Fruit fly (Drosophila melanogaster) whole organism, embryonic: ENCODE measurements around the gene CG13386.

Experiments
- B-H2 ChIP-seq: fragments of 200-800 bp; sonication (Bioruptor generic); optimal IDR thresholded peaks from 2 replicates; lab custom pipeline; 2018; ENCODE audit warnings: missing biosample characterization, mild to moderate bottlenecking, missing genetic modification characterization
- CG10147 ChIP-seq: fragments of 200-800 bp; sonication (Bioruptor generic); optimal IDR thresholded peaks from 2 replicates; lab custom pipeline; 2019; ENCODE audit warnings: missing biosample characterization, mild to moderate bottlenecking, missing genetic modification characterization, moderate library complexity
- CG10209 ChIP-seq: fragments of 200-800 bp; sonication (Bioruptor generic); optimal IDR thresholded peaks from 3 replicates; lab custom pipeline; 2017; ENCODE audit warnings: missing biosample characterization, mild to moderate bottlenecking, missing genetic modification characterization, missing genetic modification reagents
- CG10366 ChIP-seq: fragments of 200-800 bp; sonication (Bioruptor generic); IDR thresholded peaks from 2 replicates; pipeline ENCODE4 v1.3.6; 2022; ENCODE audit warnings: missing biosample characterization, missing genetic modification characterization
- CG10654 ChIP-seq: fragments of 200-800 bp; sonication (Bioruptor generic); optimal IDR thresholded peaks from 2 replicates; lab custom pipeline; 2016; ENCODE audit warnings: missing biosample characterization, missing genetic modification characterization
- CG12071 ChIP-seq: fragments of 200-800 bp; sonication (Bioruptor generic); optimal IDR thresholded peaks from 3 replicates; lab custom pipeline; 2018; ENCODE audit warnings: missing biosample characterization, mild to moderate bottlenecking, missing genetic modification characterization
- CG12236 ChIP-seq: fragments of 200-800 bp; sonication (Bioruptor generic); optimal IDR thresholded peaks from 2 replicates; lab custom pipeline; 2016; ENCODE audit warnings: missing biosample characterization, missing genetic modification characterization
- CG13894 ChIP-seq: fragments of 200-800 bp; sonication (Bioruptor generic); optimal IDR thresholded peaks from 3 replicates; lab custom pipeline; 2018; ENCODE audit warnings: missing biosample characterization, mild to moderate bottlenecking, missing genetic modification characterization, moderate library complexity
- CG14965 ChIP-seq: fragments of 200-800 bp; sonication (Bioruptor generic); optimal IDR thresholded peaks from 2 replicates; lab custom pipeline; 2016; ENCODE audit warnings: missing biosample characterization, missing genetic modification characterization, borderline replicate concordance
- CG15601 ChIP-seq: fragments of 200-800 bp; sonication (Bioruptor generic); optimal IDR thresholded peaks from 3 replicates; lab custom pipeline; 2019; ENCODE audit warnings: missing biosample characterization, mild to moderate bottlenecking, missing genetic modification characterization, moderate library complexity
- CG17361 ChIP-seq: fragments of 200-800 bp; sonication (Bioruptor generic); IDR thresholded peaks from 3 replicates; pipeline ENCODE4 v1.3.6; 2022; ENCODE audit warnings: missing biosample characterization, missing genetic modification characterization
- CG31388 ChIP-seq: fragments of 200-800 bp; sonication (Bioruptor generic); optimal IDR thresholded peaks from 2 replicates; lab custom pipeline; 2016; ENCODE audit warnings: missing biosample characterization, missing genetic modification characterization
- CG3281 ChIP-seq: fragments of 200-800 bp; sonication (Bioruptor generic); optimal IDR thresholded peaks from 3 replicates; lab custom pipeline; 2017; ENCODE audit warnings: missing biosample characterization, mild to moderate bottlenecking, missing genetic modification characterization
- CG34376 ChIP-seq: fragments of 200-800 bp; sonication (Bioruptor generic); optimal IDR thresholded peaks from 2 replicates; lab custom pipeline; 2018; ENCODE audit warnings: missing biosample characterization, mild to moderate bottlenecking, missing genetic modification characterization
- CG3995 ChIP-seq: fragments of 200-800 bp; sonication (Bioruptor generic); optimal IDR thresholded peaks from 3 replicates; lab custom pipeline; 2016; ENCODE audit warnings: missing biosample characterization, missing genetic modification characterization
- CG4404 ChIP-seq: fragments of 200-800 bp; sonication (Bioruptor generic); IDR thresholded peaks from 2 replicates; pipeline ENCODE4 v1.3.6; 2022; ENCODE audit warnings: missing biosample characterization, missing genetic modification characterization
- CG6791 ChIP-seq: fragments of 200-800 bp; sonication (Bioruptor generic); IDR thresholded peaks from 3 replicates; pipeline ENCODE4 v1.3.6; 2022; ENCODE audit warnings: missing biosample characterization, missing genetic modification characterization; ENCODE audit not compliant: partially characterized antibody
- CG8924 ChIP-seq: fragments of 200-800 bp; optimal IDR thresholded peaks from 3 replicates; lab custom pipeline; 2019; ENCODE audit warnings: missing biosample characterization, mild to moderate bottlenecking, missing genetic modification characterization, moderate library complexity
- ERR ChIP-seq: fragments of 200-800 bp; sonication (Bioruptor generic); optimal IDR thresholded peaks from 2 replicates; lab custom pipeline; 2016; ENCODE audit warnings: missing biosample characterization, missing genetic modification characterization
- Elba2 ChIP-seq: fragments of 200-800 bp; sonication (Bioruptor generic); optimal IDR thresholded peaks from 3 replicates; lab custom pipeline; 2016; ENCODE audit warnings: missing biosample characterization, missing genetic modification characterization
- Fer2 ChIP-seq: fragments of 200-800 bp; sonication (Bioruptor generic); optimal IDR thresholded peaks from 2 replicates; lab custom pipeline; 2018; ENCODE audit warnings: missing biosample characterization, mild to moderate bottlenecking, missing genetic modification characterization, moderate library complexity
- Gsc ChIP-seq: fragments of 200-800 bp; sonication (Bioruptor generic); IDR thresholded peaks from 2 replicates; pipeline ENCODE4 v1.3.6; 2022; ENCODE audit warnings: missing biosample characterization, missing genetic modification characterization
- HHEX ChIP-seq: fragments of 200-800 bp; sonication (Bioruptor generic); optimal IDR thresholded peaks from 3 replicates; lab custom pipeline; 2017; ENCODE audit warnings: missing biosample characterization, mild to moderate bottlenecking, missing genetic modification characterization, missing genetic modification reagents
- HmgD ChIP-seq: fragments of 200-800 bp; sonication (Bioruptor generic); optimal IDR thresholded peaks from 3 replicates; lab custom pipeline; 2016; ENCODE audit warnings: missing biosample characterization, missing genetic modification characterization
- Hr39 ChIP-seq: fragments of >200 bp; optimal IDR thresholded peaks from 2 replicates; lab custom pipeline; 2017
- NC2β ChIP-seq: fragments of 200-800 bp; sonication (Bioruptor generic); optimal IDR thresholded peaks from 2 replicates; lab custom pipeline; 2016; ENCODE audit warnings: missing biosample characterization, missing genetic modification characterization
- abd-A ChIP-seq: fragments of 200-800 bp; sonication (Bioruptor generic); optimal IDR thresholded peaks from 3 replicates; lab custom pipeline; 2019; ENCODE audit warnings: missing biosample characterization, mild to moderate bottlenecking, missing genetic modification characterization, moderate library complexity
- aop ChIP-seq: fragments of 200-800 bp; sonication (Bioruptor generic); IDR thresholded peaks from 2 replicates; pipeline ENCODE4 v1.3.6; 2022; ENCODE audit warnings: missing biosample characterization, missing genetic modification characterization
- chm ChIP-seq: fragments of 200-800 bp; sonication (Bioruptor generic); IDR thresholded peaks from 2 replicates; pipeline ENCODE4 v1.3.6; 2022; ENCODE audit warnings: missing biosample characterization, missing genetic modification characterization
- da ChIP-seq: fragments of 200-800 bp; sonication (Bioruptor generic); optimal IDR thresholded peaks from 2 replicates; lab custom pipeline; 2016; ENCODE audit warnings: missing biosample characterization, missing genetic modification characterization
- ewg ChIP-seq: fragments of 200-800 bp; sonication (Bioruptor generic); optimal IDR thresholded peaks from 3 replicates; lab custom pipeline; 2017; ENCODE audit warnings: mild to moderate bottlenecking, missing biosample characterization, missing genetic modification reagents, missing genetic modification characterization
- fd3F ChIP-seq: fragments of 200-800 bp; sonication (Bioruptor generic); optimal IDR thresholded peaks from 2 replicates; lab custom pipeline; 2018; ENCODE audit warnings: missing biosample characterization, mild to moderate bottlenecking, missing genetic modification characterization, moderate library complexity
- fd64A ChIP-seq: fragments of 200-800 bp; sonication (Bioruptor generic); optimal IDR thresholded peaks from 3 replicates; lab custom pipeline; 2018; ENCODE audit warnings: missing biosample characterization, mild to moderate bottlenecking, missing genetic modification characterization
- klu ChIP-seq: fragments of 200-800 bp; sonication (Bioruptor generic); IDR thresholded peaks from 2 replicates; pipeline ENCODE4 v1.3.6; 2022; ENCODE audit warnings: missing biosample characterization, missing genetic modification characterization
- lola ChIP-seq, 3 experiments: fragments of >200 bp in 2 of 3; fragments of 200-800 bp in 1 of 3; sonication (Bioruptor generic) in 1 of 3; optimal IDR thresholded peaks; 2 replicates each; lab custom pipeline; 2017 to 2019; ENCODE audit warnings: missing biosample characterization in 3 of 3, missing genetic modification characterization in 3 of 3, mild to moderate bottlenecking in 1 of 3, moderate library complexity in 1 of 3
- oc ChIP-seq: fragments of 200-800 bp; sonication (Bioruptor generic); optimal IDR thresholded peaks from 2 replicates; lab custom pipeline; 2018; ENCODE audit warnings: missing biosample characterization, mild to moderate bottlenecking, missing genetic modification characterization, moderate library complexity
- otp ChIP-seq: fragments of 200-800 bp; sonication (Bioruptor generic); IDR thresholded peaks from 3 replicates; pipeline ENCODE4, ENCODE4 v1.3.6; 2022; ENCODE audit warnings: missing biosample characterization, missing genetic modification characterization
- pnt ChIP-seq: fragments of 200-800 bp; sonication (Bioruptor generic); optimal IDR thresholded peaks from 3 replicates; lab custom pipeline; 2016; ENCODE audit warnings: missing biosample characterization, missing genetic modification characterization
- psq ChIP-seq: fragments of 200-800 bp; sonication (Bioruptor generic); optimal IDR thresholded peaks from 2 replicates; lab custom pipeline; 2017; ENCODE audit warnings: missing biosample characterization, missing genetic modification characterization
- slbo ChIP-seq: fragments of 200-800 bp; sonication (Bioruptor generic); IDR thresholded peaks from 2 replicates; pipeline ENCODE4 v1.3.6; 2022; ENCODE audit warnings: missing biosample characterization, missing genetic modification characterization
- slp2 ChIP-seq: fragments of 200-800 bp; sonication (Bioruptor generic); optimal IDR thresholded peaks from 2 replicates; lab custom pipeline; 2016; ENCODE audit warnings: missing biosample characterization, missing genetic modification characterization
- stwl ChIP-seq: fragments of 200-800 bp; sonication (Bioruptor generic); optimal IDR thresholded peaks from 3 replicates; lab custom pipeline; 2018; ENCODE audit warnings: missing biosample characterization, mild to moderate bottlenecking, missing genetic modification characterization, moderate library complexity
- tgo ChIP-seq: fragments of 200-800 bp; sonication (Bioruptor generic); IDR thresholded peaks from 3 replicates; pipeline ENCODE4 v1.3.6; 2022; ENCODE audit warnings: missing biosample characterization, missing genetic modification characterization
- tio ChIP-seq: fragments of 200-800 bp; sonication (Bioruptor generic); optimal IDR thresholded peaks from 2 replicates; lab custom pipeline; 2017; ENCODE audit warnings: missing biosample characterization, missing genetic modification characterization, inconsistent platforms
- tll ChIP-seq, 2 experiments: fragments of 200-800 bp in 1 of 2; fragments of >200 bp in 1 of 2; sonication (Bioruptor generic) in 1 of 2; optimal IDR thresholded peaks; 2 replicates each; lab custom pipeline; 2017 to 2019; ENCODE audit warnings: missing biosample characterization in 2 of 2, missing genetic modification characterization in 2 of 2, mild to moderate bottlenecking in 1 of 2, moderate library complexity in 1 of 2
- tna ChIP-seq: fragments of 200-800 bp; sonication (Bioruptor generic); IDR thresholded peaks from 2 replicates; pipeline ENCODE4 v1.3.6; 2022; ENCODE audit warnings: missing biosample characterization, missing genetic modification characterization; ENCODE audit not compliant: partially characterized antibody
- unpg ChIP-seq: fragments of 200-800 bp; sonication (Bioruptor generic); optimal IDR thresholded peaks from 3 replicates; lab custom pipeline; 2018; ENCODE audit warnings: missing biosample characterization, mild to moderate bottlenecking, missing genetic modification characterization, moderate library complexity
- vfl ChIP-seq: fragments of 200-800 bp; sonication (Bioruptor generic); optimal IDR thresholded peaks from 2 replicates; lab custom pipeline; 2016; ENCODE audit warnings: missing biosample characterization, missing genetic modification characterization
- zen ChIP-seq: fragments of 200-800 bp; sonication (Bioruptor generic); optimal IDR thresholded peaks from 3 replicates; lab custom pipeline; 2018; ENCODE audit warnings: missing biosample characterization, mild to moderate bottlenecking, missing genetic modification characterization, moderate library complexity
- zfh1 ChIP-seq: fragments of 200-800 bp; sonication (Bioruptor generic); IDR thresholded peaks from 3 replicates; pipeline ENCODE4 v1.3.6; 2022; ENCODE audit warnings: missing biosample characterization, missing genetic modification characterization

The CG13386 gene

dm6 chr2L:8384108-8384601 lies 14.7 kb upstream of the CG13386 start, which contains the start of the genes Dad1 and CG13384 (continued):
- TF ChIP-seq HmgD, result peak; percentile 0
- TF ChIP-seq aop (GFP tag; lab: Robert Waterston, UW), result no peak
- TF ChIP-seq CG31388 (GFP tag; lab: Kevin White, UChicago), result peak; percentile 78
- TF ChIP-seq slp2 (GFP tag; lab: Kevin White, UChicago), result no peak
- TF ChIP-seq abd-A (tag; lab: Kevin White, UChicago), result no peak
- TF ChIP-seq chm, result peak; percentile 70; the same call in 1 of the 2 replicates
- no peak for TF ChIP-seq da (GFP tag; lab: Kevin White, UChicago)
- peak; percentile 88 for TF ChIP-seq tio (GFP tag; lab: Kevin White, UChicago)
- peak; percentile 98 for TF ChIP-seq CG17361
- TF ChIP-seq CG6791 (GFP tag; lab: Robert Waterston, UW), result no peak; the same call in 2 of the 3 replicates
- TF ChIP-seq CG10209 (GFP tag; lab: Kevin White, UChicago), result peak; percentile 92
- peak; percentile 94 for TF ChIP-seq CG10147 (GFP tag; lab: Kevin White, UChicago)
- TF ChIP-seq tll (GFP tag; optimal IDR thresholded peaks at IDR 0.05; lab: Kevin White, UChicago), result peak in 1 of 2 experiments; percentile 50
- peak; percentile 94 for TF ChIP-seq tgo (GFP tag; lab: Robert Waterston, UW)
- TF ChIP-seq oc (tag; lab: Kevin White, UChicago), result peak; percentile 91
- TF ChIP-seq CG14965, result no peak
- TF ChIP-seq Fer2 (tag; lab: Kevin White, UChicago), result peak; percentile 94
- TF ChIP-seq vfl (GFP tag; lab: Kevin White, UChicago), result peak; percentile 61
- peak; percentile 43 for TF ChIP-seq CG3995 (GFP tag; lab: Kevin White, UChicago)
- TF ChIP-seq klu (GFP tag; lab: Robert Waterston, UW), result peak; percentile 89
- peak; percentile 84 for TF ChIP-seq psq
- TF ChIP-seq NC2β (GFP tag; lab: Kevin White, UChicago), result peak; percentile 28
- peak; percentile 96 for TF ChIP-seq slbo (GFP tag; lab: Robert Waterston, UW)
- TF ChIP-seq CG4404 (GFP tag; lab: Robert Waterston, UW), result peak; percentile 91
- peak; percentile 97 for TF ChIP-seq CG8924 (tag; lab: Kevin White, UChicago)
- peak; percentile 89 for TF ChIP-seq zen (tag; lab: Kevin White, UChicago)
- peak; percentile 91 for TF ChIP-seq CG15601 (tag; lab: Kevin White, UChicago)
- peak; percentile 13 for TF ChIP-seq ERR (GFP tag; lab: Kevin White, UChicago)
- TF ChIP-seq stwl, result peak; percentile 79
- TF ChIP-seq tna (GFP tag; lab: Robert Waterston, UW), result no peak
- no peak for TF ChIP-seq Hr39 (lab: Kevin White, UChicago)
- TF ChIP-seq CG12071 (GFP tag; lab: Kevin White, UChicago), result peak; percentile 10
- TF ChIP-seq CG34376 (GFP tag; lab: Kevin White, UChicago), result peak; percentile 93
- TF ChIP-seq fd3F (GFP tag; lab: Kevin White, UChicago), result peak; percentile 92
- peak; percentile 96 for TF ChIP-seq B-H2 (GFP tag; lab: Kevin White, UChicago)
- peak; percentile 96 for TF ChIP-seq CG13894 (tag; lab: Kevin White, UChicago)
- no peak for TF ChIP-seq CG12236 (GFP tag; lab: Kevin White, UChicago)
- peak; percentile 85 for TF ChIP-seq zfh1 (GFP tag; lab: Robert Waterston, UW)
- 0 out of 3 replicates have a peak, but pooled peaks have one; percentile 55 for TF ChIP-seq otp (GFP tag; lab: Robert Waterston, UW)
- peak; percentile 79 for TF ChIP-seq HHEX
- TF ChIP-seq Gsc (GFP tag; lab: Robert Waterston, UW), result peak; percentile 47
- peak; percentile 69 for TF ChIP-seq Elba2 (GFP tag; lab: Kevin White, UChicago)
- peak; percentile 93 for TF ChIP-seq unpg
- TF ChIP-seq pnt, result no peak
- TF ChIP-seq CG10366 (GFP tag; lab: Robert Waterston, UW), result peak; percentile 87
- TF ChIP-seq CG10654, result peak; percentile 80
- no peak for TF ChIP-seq fd64A (GFP tag; lab: Kevin White, UChicago)
- peak; percentile 70 for TF ChIP-seq ewg (GFP tag; lab: Kevin White, UChicago)
- peak; percentile 95 for TF ChIP-seq CG3281
- TF ChIP-seq lola (GFP tag; optimal IDR thresholded peaks at IDR 0.05; lab: Kevin White, UChicago), result peak in 1 of 3 experiments; percentile 93
